Fruit fly (Drosophila melanogaster) Kc167 (cell line): ENCODE data around the gene COX6B.

Source experiments
- Myc ChIP-seq: fragments of >200 bp; optimal IDR thresholded peaks from 2 replicates; lab custom pipeline; 2017; ENCODE audit warnings: missing external identifiers
- Sin3A ChIP-seq: fragments of >200 bp; optimal IDR thresholded peaks from 2 replicates; lab custom pipeline; 2018; ENCODE audit warnings: missing external identifiers
- h ChIP-seq: fragments of >200 bp; optimal IDR thresholded peaks from 3 replicates; lab custom pipeline; 2018; ENCODE audit warnings: missing external identifiers
- insv ChIP-seq: fragments of >200 bp; optimal IDR thresholded peaks from 3 replicates; lab custom pipeline; 2018; ENCODE audit warnings: missing external identifiers
- psq ChIP-seq: fragments of >200 bp; optimal IDR thresholded peaks from 2 replicates; lab custom pipeline; 2017; ENCODE audit warnings: missing external identifiers
- ttk ChIP-seq: sonication (Bioruptor generic); optimal IDR thresholded peaks from 2 replicates; lab custom pipeline; 2017; ENCODE audit warnings: missing external identifiers

Gene COX6B

DNA sequence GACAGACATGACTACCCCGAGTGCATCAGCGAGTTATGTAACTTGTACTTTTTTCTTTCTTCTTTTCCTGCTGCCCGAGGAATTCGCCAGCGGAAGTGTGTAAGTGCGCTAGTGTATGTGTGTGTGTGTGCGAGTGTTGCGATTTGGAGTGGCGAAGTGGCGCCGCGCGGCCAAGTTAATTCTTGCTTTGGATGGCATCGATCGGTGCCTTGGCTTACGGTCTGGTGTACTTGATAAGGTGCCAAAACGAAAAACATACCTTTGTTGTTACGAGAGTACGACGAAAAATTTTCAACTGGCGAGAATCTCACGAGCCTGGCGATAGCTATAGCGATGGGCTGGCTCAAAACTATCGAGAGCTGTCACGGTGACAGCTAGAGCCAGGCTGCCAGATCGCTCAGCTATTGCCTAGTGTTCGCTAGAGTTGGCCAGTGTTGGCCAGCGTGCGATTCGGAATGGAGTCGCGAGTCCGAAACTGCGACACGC, at the start of gene COX6B, which contains the start of the genes CG18809, CG33932 and Rpp20:
Gene COX6B (minus strand): TSS at position 333 of the 486 bp plus-strand sequence.
Gene CG18809 (minus strand): TSS at position 333 of the 486 bp plus-strand sequence.
Gene CG33932 (plus strand): TSS at position 429 of the 486 bp plus-strand sequence.
Gene Rpp20 (plus strand): TSS at position 429 of the 486 bp plus-strand sequence.
- TF ChIP-seq Sin3A (lab: Kevin White, UChicago) (no peak), psq (no peak), Myc (lab: Kevin White, UChicago) (no peak), ttk (lab: Kevin White, UChicago) (no peak), h (lab: Kevin White, UChicago) (no peak), insv (lab: Kevin White, UChicago) (no peak)

- TF ChIP-seq Sin3A (lab: Kevin White, UChicago), result no peak
- TF ChIP-seq psq, result no peak
- no peak for TF ChIP-seq Myc (lab: Kevin White, UChicago)
- TF ChIP-seq insv (lab: Kevin White, UChicago), result no peak
- TF ChIP-seq ttk (lab: Kevin White, UChicago), result no peak
- TF ChIP-seq h (lab: Kevin White, UChicago), result no peak
These were observed 48.4 kb upstream of the COX6B start for dm6 chrX:19792572-19792971.

DNA sequence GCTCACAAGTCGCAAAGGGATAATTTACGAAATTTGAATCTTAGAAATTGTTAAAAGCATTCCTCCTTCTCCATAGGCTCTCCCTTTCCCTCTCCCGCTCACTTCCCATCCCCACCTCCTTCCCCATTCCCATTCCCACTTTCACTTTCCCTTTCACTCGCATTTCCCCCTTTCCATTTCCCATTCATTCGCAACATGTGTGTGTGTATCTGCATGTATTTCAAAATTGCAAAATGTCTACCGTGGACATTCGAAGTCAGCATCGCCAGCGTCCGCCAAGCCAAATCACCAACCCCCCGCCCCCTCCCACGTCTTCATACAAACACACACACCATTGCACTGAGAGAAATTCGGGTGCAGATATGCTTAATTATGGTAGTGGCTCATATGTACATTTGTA, 47.7 kb upstream of the COX6B start:
- no peak for TF ChIP-seq h (lab: Kevin White, UChicago)
- TF ChIP-seq Sin3A (lab: Kevin White, UChicago), result no peak
- no peak for TF ChIP-seq ttk (lab: Kevin White, UChicago)
- TF ChIP-seq insv (lab: Kevin White, UChicago), result no peak
- no peak for TF ChIP-seq Myc (lab: Kevin White, UChicago)
- no peak for TF ChIP-seq psq

- TF ChIP-seq psq, result no peak
- TF ChIP-seq Sin3A (lab: Kevin White, UChicago), result no peak
- TF ChIP-seq insv (lab: Kevin White, UChicago), result no peak
- no peak for TF ChIP-seq Myc (lab: Kevin White, UChicago)
- no peak for TF ChIP-seq ttk (lab: Kevin White, UChicago)
- no peak for TF ChIP-seq h (lab: Kevin White, UChicago)
These were observed 44.4 kb upstream of the COX6B start for dm6 chrX:19788621-19788944.

DNA sequence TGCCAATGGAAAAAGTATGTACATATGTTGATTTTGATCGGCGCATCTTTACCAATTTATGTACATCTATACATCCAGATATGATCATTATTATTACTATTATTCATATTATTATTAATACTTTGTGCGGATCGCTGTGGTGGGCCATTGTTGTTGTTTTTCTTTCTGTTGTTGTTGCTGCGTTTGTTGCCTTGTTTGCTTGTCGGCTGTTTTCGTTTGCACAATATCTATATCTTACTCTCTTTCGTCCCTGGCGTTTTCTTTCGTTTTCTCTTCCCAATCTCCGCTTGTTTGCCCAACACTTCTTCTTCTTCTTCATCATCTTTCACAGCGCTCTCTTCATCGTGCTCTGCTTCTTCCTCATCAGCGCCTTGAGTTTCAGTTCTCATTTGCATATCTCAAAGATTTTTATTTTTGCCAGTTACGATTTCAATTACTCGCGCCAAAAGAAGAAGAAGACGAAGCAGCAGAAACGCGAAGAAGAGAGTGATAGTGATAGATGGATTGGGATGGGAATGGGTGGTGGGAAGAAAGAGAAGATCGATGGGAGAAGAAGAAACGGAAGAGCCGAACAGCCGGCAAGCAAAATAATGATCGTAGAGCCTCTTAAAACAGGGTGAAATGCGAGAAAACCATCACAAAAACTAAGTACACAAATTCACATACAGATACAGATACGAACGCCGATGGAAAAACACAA, 43.9 kb upstream of the COX6B start:
- TF ChIP-seq Sin3A (lab: Kevin White, UChicago) (no peak), h (lab: Kevin White, UChicago) (no peak), ttk (lab: Kevin White, UChicago) (no peak), Myc (lab: Kevin White, UChicago) (no peak)

DNA sequence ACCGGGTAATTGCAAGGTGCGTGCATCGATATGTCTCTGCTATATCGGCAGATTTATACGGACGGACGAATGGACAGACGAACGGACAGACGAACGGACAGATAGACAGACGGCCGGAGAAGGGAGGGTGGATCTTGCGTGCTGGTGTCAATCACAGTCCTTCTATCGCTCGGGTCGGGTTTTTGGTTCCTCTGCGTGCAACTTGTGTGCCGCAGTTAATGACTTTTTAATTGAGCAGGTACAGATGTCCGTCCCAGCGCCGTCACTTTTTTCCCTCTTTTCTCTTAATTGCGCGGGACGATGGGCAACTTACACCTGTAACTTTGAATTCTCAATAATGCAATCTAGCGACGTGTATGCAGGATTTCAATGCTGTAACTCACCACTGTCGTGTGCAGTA, 42.7 kb upstream of the COX6B start:
- no peak for TF ChIP-seq insv (lab: Kevin White, UChicago)

DNA sequence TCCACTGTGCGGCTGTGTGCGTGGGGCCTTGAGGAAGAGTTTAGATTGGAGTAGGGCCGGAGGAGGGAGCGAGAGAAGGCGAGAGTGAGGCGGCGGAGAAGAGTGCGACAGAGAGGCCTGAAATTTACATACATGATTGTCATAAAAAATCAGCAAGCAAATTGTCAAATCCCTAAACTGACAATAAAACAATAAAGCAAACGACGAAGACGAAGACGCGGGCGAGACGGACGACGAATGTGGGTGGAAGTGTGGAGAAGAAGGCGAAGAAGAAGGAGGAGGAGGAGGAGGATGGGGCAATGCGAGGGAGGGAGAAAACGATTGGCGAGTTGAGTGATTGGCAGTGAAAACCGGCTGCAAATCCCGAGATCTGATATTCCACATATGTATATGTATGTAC, 41.3 kb upstream of the COX6B start:
- no peak for TF ChIP-seq ttk (lab: Kevin White, UChicago)
- TF ChIP-seq psq, result no peak
- no peak for TF ChIP-seq insv (lab: Kevin White, UChicago)

- TF ChIP-seq psq, result no peak
- no peak for TF ChIP-seq Sin3A (lab: Kevin White, UChicago)
These were observed 40.7 kb upstream of the COX6B start for dm6 chrX:19784875-19785274.

DNA sequence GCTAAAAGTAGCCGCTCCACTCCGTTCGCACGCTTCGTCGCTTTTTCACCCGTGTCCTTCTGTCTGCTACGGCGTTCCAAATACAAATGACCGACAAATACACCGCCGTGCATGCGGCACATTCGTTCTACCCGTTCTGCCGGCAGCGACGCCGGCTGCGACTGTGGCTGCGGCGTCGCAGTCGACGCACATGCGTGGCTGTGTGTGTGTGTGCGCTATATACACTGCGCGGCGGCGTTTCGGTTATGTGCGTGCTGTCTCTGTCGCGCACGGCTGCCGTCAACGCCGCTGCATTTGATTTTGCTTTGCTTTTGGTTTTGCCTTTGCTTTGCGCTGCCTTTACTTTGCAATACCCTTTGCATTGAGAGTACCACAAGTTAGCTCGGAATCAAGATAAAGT, 39.3 kb upstream of the COX6B start, which contains the start of gene zld:
Gene zld (minus strand): TSS at position 92 of the 400 bp plus-strand sequence.
- no peak for TF ChIP-seq h (lab: Kevin White, UChicago)
- TF ChIP-seq Myc (lab: Kevin White, UChicago), result no peak
- no peak for TF ChIP-seq Sin3A (lab: Kevin White, UChicago)
- TF ChIP-seq psq, result no peak
- TF ChIP-seq ttk (lab: Kevin White, UChicago), result no peak
- TF ChIP-seq insv (lab: Kevin White, UChicago), result no peak

DNA sequence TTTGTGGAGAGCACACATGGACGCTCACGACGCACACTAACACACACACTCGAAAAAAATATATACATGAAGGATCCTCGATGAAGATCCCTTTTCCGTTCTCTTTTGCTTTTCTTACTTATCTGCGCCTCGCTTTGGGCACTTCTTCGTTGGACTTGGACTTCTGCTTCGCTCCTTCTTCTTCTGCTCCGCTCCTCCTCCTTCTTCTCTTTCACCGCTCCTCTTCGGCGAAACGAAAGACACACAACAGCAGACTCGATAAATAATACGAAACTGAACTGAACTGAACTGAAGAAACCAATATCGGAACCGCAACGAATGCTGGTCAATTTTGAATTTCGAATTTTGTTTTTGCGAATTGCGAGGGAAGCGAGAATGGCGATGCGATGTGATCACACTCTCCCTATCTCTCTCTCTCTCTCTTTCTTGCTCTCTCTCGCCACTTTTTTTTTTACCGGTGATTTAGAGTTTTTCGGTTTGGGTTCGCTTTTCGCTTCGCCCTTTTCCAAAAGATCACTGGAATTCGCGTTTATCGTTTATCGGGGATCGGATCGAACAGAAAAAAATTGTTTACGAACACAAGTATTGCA, 38.7 kb upstream of the COX6B start:
- TF ChIP-seq Sin3A (lab: Kevin White, UChicago), result no peak
- no peak for TF ChIP-seq insv (lab: Kevin White, UChicago)
- TF ChIP-seq ttk (lab: Kevin White, UChicago), result no peak
- TF ChIP-seq Myc (lab: Kevin White, UChicago), result no peak
- no peak for TF ChIP-seq psq
- TF ChIP-seq h (lab: Kevin White, UChicago), result no peak

- TF ChIP-seq ttk (lab: Kevin White, UChicago) (no peak), Myc (lab: Kevin White, UChicago) (no peak), h (lab: Kevin White, UChicago) (no peak), Sin3A (lab: Kevin White, UChicago) (no peak), insv (lab: Kevin White, UChicago) (no peak)
These were observed 37.7 kb upstream of the COX6B start for dm6 chrX:19781861-19782260.

dm6 chrX:19775055-19775645, 31.0 kb upstream of the COX6B start:
- TF ChIP-seq insv (lab: Kevin White, UChicago) (no peak), psq (no peak), Myc (lab: Kevin White, UChicago) (no peak), ttk (lab: Kevin White, UChicago) (no peak), Sin3A (lab: Kevin White, UChicago) (no peak), h (lab: Kevin White, UChicago) (no peak)
